Fruit fly (Drosophila melanogaster): ENCODE results near the gene Jasper.

Gene Jasper

dm6 chr3R:30012602-30013489 lies 39.5 kb upstream of the Jasper start (continued):
- TF ChIP-seq CG11902 (GFP tag; optimal IDR thresholded peaks at IDR 0.05) (no peak), CG8319 (GFP tag; optimal IDR thresholded peaks at IDR 0.05) (no peak), CG6792 (GFP tag; optimal IDR thresholded peaks at IDR 0.05) (no peak), Blimp-1 (GFP tag; optimal IDR thresholded peaks at IDR 0.05) (no peak), CG16779 (tag; optimal IDR thresholded peaks at IDR 0.05) (no peak), cyc (GFP tag; optimal IDR thresholded peaks at IDR 0.05) (no peak), CG10631 (GFP tag; optimal IDR thresholded peaks at IDR 0.05) (no peak), dac (GFP tag; optimal IDR thresholded peaks at IDR 0.05) (no peak), achi (GFP tag; optimal IDR thresholded peaks at IDR 0.05) (peak; percentile 32), CG6163 (GFP tag; IDR thresholded peaks at IDR 0.05) (peak; percentile 59), CG10669 (GFP tag; optimal IDR thresholded peaks at IDR 0.05) (no peak), Lpt (GFP tag; optimal IDR thresholded peaks at IDR 0.05) (no peak), salr (GFP tag; optimal IDR thresholded peaks at IDR 0.05) (peak in 1 of 2 experiments; percentile 13)

dm6 chr3R:30013909-30014308 lies 38.4 kb upstream of the Jasper start:
- TF ChIP-seq CG6792 (GFP tag; optimal IDR thresholded peaks at IDR 0.05), result no peak
- TF ChIP-seq CG6276 (GFP tag; optimal IDR thresholded peaks at IDR 0.05), result peak; percentile 86
- TF ChIP-seq CG1621 (tag; optimal IDR thresholded peaks at IDR 0.05), result peak; percentile 49
- peak; percentile 59 for TF ChIP-seq CG3919 (GFP tag; optimal IDR thresholded peaks at IDR 0.05)
- TF ChIP-seq Sox102F (GFP tag; optimal IDR thresholded peaks at IDR 0.05), result no peak
- TF ChIP-seq CG9139 (GFP tag; optimal IDR thresholded peaks at IDR 0.05), result peak; percentile 93
- no peak for TF ChIP-seq cyc (GFP tag; optimal IDR thresholded peaks at IDR 0.05)
- TF ChIP-seq spab (GFP tag; optimal IDR thresholded peaks at IDR 0.05), result peak; percentile 77
- peak; percentile 36 for TF ChIP-seq topi (GFP tag; optimal IDR thresholded peaks at IDR 0.05)
- peak; percentile 85 for TF ChIP-seq CG6854 (GFP tag; optimal IDR thresholded peaks at IDR 0.05)
- TF ChIP-seq pdm3 (GFP tag; optimal IDR thresholded peaks at IDR 0.05), result no peak
- TF ChIP-seq CG34406 (GFP tag; optimal IDR thresholded peaks at IDR 0.05), result no peak
- TF ChIP-seq esn (GFP tag; optimal IDR thresholded peaks at IDR 0.05), result no peak
- no peak for TF ChIP-seq vri (GFP tag; optimal IDR thresholded peaks at IDR 0.05)
- TF ChIP-seq CG11762 (GFP tag; optimal IDR thresholded peaks at IDR 0.05; ENCODE audit: insufficient read depth), result no peak
- peak; percentile 47; the same call in 2 of the 3 replicates for TF ChIP-seq CG8119 (GFP tag; IDR thresholded peaks at IDR 0.05)
- no peak for TF ChIP-seq CG11902 (GFP tag; optimal IDR thresholded peaks at IDR 0.05)
- no peak for TF ChIP-seq acj6 (GFP tag; optimal IDR thresholded peaks at IDR 0.05)
- no peak for TF ChIP-seq CG3032 (tag; optimal IDR thresholded peaks at IDR 0.05)
- TF ChIP-seq dsx (GFP tag; optimal IDR thresholded peaks at IDR 0.05; ENCODE audit: poor library complexity, severe bottlenecking), result peak; percentile 72
- TF ChIP-seq Sox15 (GFP tag; optimal IDR thresholded peaks at IDR 0.05), result no peak
- no peak for TF ChIP-seq Hr39 (GFP tag; optimal IDR thresholded peaks at IDR 0.05)
- no peak for TF ChIP-seq lz (GFP tag; optimal IDR thresholded peaks at IDR 0.05)
- no peak for TF ChIP-seq fkh (GFP tag; optimal IDR thresholded peaks at IDR 0.05)
- no peak for TF ChIP-seq Eip75B (GFP tag; optimal IDR thresholded peaks at IDR 0.05)
- peak; percentile 67 for TF ChIP-seq CG10669 (GFP tag; optimal IDR thresholded peaks at IDR 0.05)
- no peak for TF ChIP-seq CG7368 (GFP tag; optimal IDR thresholded peaks at IDR 0.05)
- TF ChIP-seq Blimp-1 (GFP tag; optimal IDR thresholded peaks at IDR 0.05), result peak; percentile 5
- TF ChIP-seq CG16779 (tag; optimal IDR thresholded peaks at IDR 0.05), result peak; percentile 75
- TF ChIP-seq CG11294 (GFP tag; IDR thresholded peaks at IDR 0.05), result no peak
- peak; percentile 2 for TF ChIP-seq Eip93F (GFP tag; optimal IDR thresholded peaks at IDR 0.05)
- peak; percentile 88 for TF ChIP-seq CG6808 (GFP tag; optimal IDR thresholded peaks at IDR 0.05)
- TF ChIP-seq CG15336 (GFP tag; IDR thresholded peaks at IDR 0.05), result peak; percentile 40; the same call in 1 of the 2 replicates
- TF ChIP-seq net (GFP tag; optimal IDR thresholded peaks at IDR 0.05), result peak; percentile 50
- TF ChIP-seq Smox (GFP tag; optimal IDR thresholded peaks at IDR 0.05), result no peak
- peak; percentile 18 for TF ChIP-seq CG8319 (GFP tag; optimal IDR thresholded peaks at IDR 0.05)
- no peak for TF ChIP-seq CG31627 (GFP tag; optimal IDR thresholded peaks at IDR 0.05)
- TF ChIP-seq fd59A (GFP tag; optimal IDR thresholded peaks at IDR 0.05), result no peak
- TF ChIP-seq Hr38 (GFP tag; optimal IDR thresholded peaks at IDR 0.05), result no peak
- no peak; the same call in 2 of the 3 replicates for TF ChIP-seq CG6163 (GFP tag; IDR thresholded peaks at IDR 0.05)
- no peak for TF ChIP-seq CG4318 (GFP tag; optimal IDR thresholded peaks at IDR 0.05)
- no peak for TF ChIP-seq CG32006 (GFP tag; optimal IDR thresholded peaks at IDR 0.05)

All from whole organism, prepupa.